Worm (Caenorhabditis elegans) whole organism, young adult: ENCODE measurements around the gene Y45G5AM.7.

Experiments used
- ceh-91 ChIP-seq: fragments of 200-800 bp; sonication (Bioruptor generic); IDR thresholded peaks from 2 replicates; pipeline ENCODE4 v1.3.6; 2022; ENCODE audit warnings: missing genetic modification reagents, missing genetic modification characterization, missing compliant biosample characterization
- madf-10 ChIP-seq: sonication (generic microtip); optimal IDR thresholded peaks from 2 replicates; lab custom pipeline; 2016; ENCODE audit warnings: mild to moderate bottlenecking, missing genetic modification characterization, missing compliant biosample characterization
- nhr-80 ChIP-seq: sonication (generic microtip); optimal IDR thresholded peaks from 2 replicates; lab custom pipeline; 2016; ENCODE audit warnings: missing genetic modification characterization, missing compliant biosample characterization
- sea-2 ChIP-seq: fragments of 200-800 bp; sonication (Bioruptor generic); IDR thresholded peaks from 2 replicates; pipeline ENCODE4 v1.3.6; 2022; ENCODE audit warnings: missing genetic modification characterization, missing compliant biosample characterization

DNA sequence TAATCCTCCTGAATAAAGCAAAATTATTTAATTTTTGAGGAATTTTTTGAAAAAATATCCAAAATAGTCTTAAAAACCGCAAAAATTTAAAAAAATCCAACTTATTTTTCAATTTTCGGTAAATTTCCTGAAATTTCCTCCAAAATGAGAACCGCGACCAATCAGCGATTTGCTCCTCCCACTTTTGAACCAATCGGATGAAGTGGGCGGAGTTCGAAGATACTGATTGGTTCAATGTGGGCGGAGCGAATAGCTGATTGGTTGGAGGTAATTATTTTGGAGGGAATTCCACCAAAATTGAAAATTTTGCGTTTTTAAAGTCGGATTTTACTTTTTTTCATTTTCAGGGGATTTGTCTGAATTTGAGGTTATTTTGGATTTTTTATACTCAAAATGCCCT is 2.0 kb downstream of the Y45G5AM.7 start:
- TF ChIP-seq sea-2 (GFP tag; lab: Robert Waterston, UW) (no peak), madf-10 (tag; lab: Kevin White, UChicago) (no peak), nhr-80 (tag; lab: Kevin White, UChicago) (no peak), ceh-91 (no peak)
